Worm (Caenorhabditis elegans) whole organism, L4/young adult: ENCODE measurements around the gene pan-1.

Experiments
- W03F9.2 ChIP-seq: fragments of 150-350 bp; optimal IDR thresholded peaks from 2 replicates; lab custom pipeline; 2014; ENCODE audit warnings: missing biosample characterization, missing genetic modification characterization
- him-1 ChIP-seq: sonication (generic microtip); optimal IDR thresholded peaks from 2 replicates; lab custom pipeline; 2016; ENCODE audit warnings: missing genotype, missing genetic modification reagents, missing genetic modification characterization, missing compliant biosample characterization

ce11 chrIII:4555345-4555744 is 7.2 kb upstream of the pan-1 start:
- TF ChIP-seq him-1 (tag; lab: Kevin White, UChicago) (no peak), W03F9.2 (tag; lab: Kevin White, UChicago) (no peak)
